Fruit fly (Drosophila melanogaster) whole organism: Measurements from ENCODE around the gene galla-2.

Source experiments
- Dll ChIP-seq: fragments of >200 bp; optimal IDR thresholded peaks from 2 replicates; lab custom pipeline; 2017
- EcR ChIP-seq, 2 experiments: fragments of >200 bp; optimal IDR thresholded peaks; 2 replicates each; lab custom pipeline; 2017; ENCODE audit warnings: missing biosample characterization in 2 of 2, missing genetic modification characterization in 2 of 2, missing genetic modification reagents in 2 of 2
- pan ChIP-seq: fragments of >200 bp; optimal IDR thresholded peaks from 2 replicates; lab custom pipeline; 2017
- psq ChIP-seq: fragments of >200 bp; optimal IDR thresholded peaks from 2 replicates; lab custom pipeline; 2017
- usp ChIP-seq: fragments of >200 bp; optimal IDR thresholded peaks from 2 replicates; lab custom pipeline; 2017; ENCODE audit warnings: missing biosample characterization, missing genetic modification characterization, mixed read lengths

DNA sequence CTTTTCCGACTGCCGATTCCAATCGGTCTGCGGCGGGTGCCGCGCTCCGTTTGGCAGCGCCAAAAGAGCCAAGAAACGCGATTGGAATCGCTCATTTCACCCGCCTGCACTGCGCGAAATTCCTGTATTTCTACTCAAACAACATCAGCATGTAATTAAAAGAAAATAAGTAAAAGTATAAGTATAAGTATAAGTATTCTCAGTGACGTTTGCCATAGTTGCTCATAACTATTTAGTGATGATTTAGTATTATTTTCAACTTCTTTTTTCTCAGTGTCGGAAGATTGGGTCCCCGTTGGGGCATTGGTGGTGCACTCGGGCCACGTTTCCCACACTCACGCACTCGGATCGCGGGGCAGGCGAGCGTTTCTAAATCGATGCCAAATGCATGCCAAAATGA, 30.5 kb downstream of the galla-2 start:
- TF ChIP-seq pan (lab: Kevin White, UChicago) (no peak), psq (lab: Kevin White, UChicago) (no peak), Dll (lab: Kevin White, UChicago) (no peak), usp (GFP tag; lab: Kevin White, UChicago) (no peak), EcR (GFP tag; optimal IDR thresholded peaks at IDR 0.05; lab: Kevin White, UChicago) (no peak)
